Worm (Caenorhabditis elegans): ENCODE data around the gene C25F9.8.

- no peak for TF ChIP-seq tra-4 (tag; optimal IDR thresholded peaks at IDR 0.05)
- TF ChIP-seq B0310.2 (tag; optimal IDR thresholded peaks at IDR 0.05): no peak
- no peak for TF ChIP-seq ama-1 (optimal IDR thresholded peaks at IDR 0.05)
- TF ChIP-seq ceh-36 (tag; optimal IDR thresholded peaks at IDR 0.05): no peak
- TF ChIP-seq tbx-37 (GFP tag; conservative IDR thresholded peaks at IDR 0.05): no peak
- TF ChIP-seq hmbx-1 (tag; optimal IDR thresholded peaks at IDR 0.05): no peak
- no peak for TF ChIP-seq F13C5.2 (tag; optimal IDR thresholded peaks at IDR 0.05)
- TF ChIP-seq hmg-4 (GFP tag; optimal IDR thresholded peaks at IDR 0.05): no peak
- TF ChIP-seq ceh-13 (GFP tag; optimal IDR thresholded peaks at IDR 0.05): no peak
- TF ChIP-seq ets-7 (tag; optimal IDR thresholded peaks at IDR 0.05): no peak
Observed at ce11 chrV:19398882-19399281, 4.0 kb downstream of the C25F9.8 start, which contains the start of gene C25F9.13.

All from whole organism, early embryonic.